Worm (Caenorhabditis elegans) whole organism, young adult: ENCODE measurements around the gene K11H12.9.

ENCODE experiments used
- F39B2.1 ChIP-seq: fragments of 200-800 bp; sonication (Bioruptor generic); IDR thresholded peaks from 2 replicates; pipeline ENCODE4 v1.3.6; 2022; ENCODE audit warnings: missing genetic modification reagents, missing genetic modification characterization, missing compliant biosample characterization
- F55B11.4 ChIP-seq: sonication (generic microtip); optimal IDR thresholded peaks from 2 replicates; lab custom pipeline; 2016; ENCODE audit warnings: missing compliant biosample characterization, missing genetic modification characterization, borderline replicate concordance; ENCODE audit not compliant: insufficient read depth
- attf-5 ChIP-seq: fragments of 200-800 bp; sonication (Bioruptor generic); optimal IDR thresholded peaks from 2 replicates; lab custom pipeline; 2018; ENCODE audit warnings: mild to moderate bottlenecking, missing genetic modification characterization, missing compliant biosample characterization
- attf-6 ChIP-seq: fragments of 200-800 bp; sonication (Bioruptor generic); IDR thresholded peaks from 2 replicates; pipeline ENCODE4 v1.3.6; 2022; ENCODE audit warnings: missing genetic modification reagents, missing genetic modification characterization, missing compliant biosample characterization
- ccch-3 ChIP-seq: fragments of 200-800 bp; sonication (Bioruptor generic); optimal IDR thresholded peaks from 2 replicates; lab custom pipeline; 2018; ENCODE audit warnings: mild to moderate bottlenecking, missing genetic modification characterization, missing compliant biosample characterization
- ceh-40 ChIP-seq: fragments of 200-800 bp; sonication (Bioruptor generic); IDR thresholded peaks from 2 replicates; pipeline ENCODE4 v1.3.6; 2022; ENCODE audit warnings: missing genetic modification characterization, missing compliant biosample characterization
- hmg-1.2 ChIP-seq: fragments of 200-800 bp; sonication (Bioruptor generic); IDR thresholded peaks from 2 replicates; pipeline ENCODE4 v1.3.6; 2022; ENCODE audit warnings: missing genetic modification reagents, missing genetic modification characterization, missing compliant biosample characterization
- nfya-1 ChIP-seq: sonication (generic microtip); optimal IDR thresholded peaks from 2 replicates; lab custom pipeline; 2017; ENCODE audit warnings: antibody characterized with exemption, missing compliant biosample characterization, missing genetic modification characterization, borderline replicate concordance; ENCODE audit not compliant: insufficient read depth
- snpc-1.1 ChIP-seq: sonication (generic microtip); optimal IDR thresholded peaks from 2 replicates; lab custom pipeline; 2017; ENCODE audit warnings: missing genetic modification characterization, mild to moderate bottlenecking, missing compliant biosample characterization, antibody characterized with exemption, moderate library complexity, missing genotype, missing genetic modification reagents; ENCODE audit not compliant: insufficient read depth
- unc-62 ChIP-seq: fragments of 150-350 bp; optimal IDR thresholded peaks from 2 replicates; lab custom pipeline; 2014; ENCODE audit warnings: missing biosample characterization, missing genetic modification reagents, missing genetic modification characterization

DNA sequence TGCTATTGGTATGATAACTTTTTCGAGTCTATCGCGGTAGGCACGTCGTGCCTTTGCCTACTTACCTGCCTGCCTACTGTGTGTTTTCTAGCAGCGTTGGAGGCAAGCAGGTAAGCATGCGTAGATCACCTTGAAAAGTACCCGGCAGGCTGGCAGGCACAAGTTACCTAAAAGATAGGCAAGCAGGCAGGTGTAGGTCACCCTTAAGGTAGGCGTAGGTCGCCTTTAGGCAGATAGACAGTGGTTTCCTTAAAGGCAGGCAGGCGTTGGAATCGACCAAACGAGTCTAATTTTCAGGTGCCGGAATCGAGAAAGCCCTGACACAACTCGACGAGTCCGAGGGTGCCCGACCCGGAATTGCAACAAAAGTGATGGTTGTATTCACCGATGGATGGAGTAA is 29.7 kb upstream of the K11H12.9 start:
- TF ChIP-seq snpc-1.1 (tag; lab: Kevin White, UChicago) = no peak
- TF ChIP-seq ccch-3 = no peak
- no peak for TF ChIP-seq F39B2.1 (GFP tag; lab: Robert Waterston, UW)
- TF ChIP-seq hmg-1.2 (GFP tag; lab: Robert Waterston, UW) = no peak
- no peak for TF ChIP-seq F55B11.4 (tag; lab: Kevin White, UChicago)
- no peak for TF ChIP-seq unc-62
- TF ChIP-seq ceh-40 (GFP tag; lab: Robert Waterston, UW) = no peak
- TF ChIP-seq attf-5 = no peak
- TF ChIP-seq attf-6 (GFP tag; lab: Robert Waterston, UW) = no peak
- TF ChIP-seq nfya-1 (tag; lab: Kevin White, UChicago) = no peak
